Fruit fly (Drosophila melanogaster) S2 (cell line): ENCODE measurements around the gene Rab3-GEF.

Source experiments
- CG8478 ChIP-seq: fragments of >200 bp; optimal IDR thresholded peaks from 2 replicates; lab custom pipeline; 2018
- CTCF ChIP-seq, 2 experiments: fragments of >200 bp; optimal IDR thresholded peaks; 2 replicates each; lab custom pipeline; 2018

- TF ChIP-seq CTCF (optimal IDR thresholded peaks at IDR 0.05; lab: Kevin White, UChicago) = no peak
- TF ChIP-seq CG8478 (lab: Kevin White, UChicago) = no peak
Observed at dm6 chrX:15079945-15080344, 9.5 kb upstream of the Rab3-GEF start.
